Worm (Caenorhabditis elegans) whole organism, young adult: ENCODE data around the gene sao-1.

Experiments used
- B0336.3 ChIP-seq: fragments of 200-800 bp; sonication (Bioruptor generic); IDR thresholded peaks from 2 replicates; pipeline ENCODE4 v1.3.6; 2022; ENCODE audit warnings: missing genetic modification characterization, missing compliant biosample characterization
- hrde-1 ChIP-seq: sonication (generic microtip); optimal IDR thresholded peaks from 2 replicates; lab custom pipeline; 2016; ENCODE audit warnings: missing genetic modification characterization, mild to moderate bottlenecking, missing compliant biosample characterization, moderate library complexity, missing genotype, missing genetic modification reagents, borderline replicate concordance
- madf-10 ChIP-seq: sonication (generic microtip); optimal IDR thresholded peaks from 2 replicates; lab custom pipeline; 2016; ENCODE audit warnings: mild to moderate bottlenecking, missing genetic modification characterization, missing compliant biosample characterization
- rpc-1 ChIP-seq, 2 experiments: fragments of 150-350 bp in 1 of 2; sonication (generic microtip) in 1 of 2; optimal IDR thresholded peaks; 2 replicates each; lab custom pipeline; 2014 to 2018; ENCODE audit warnings: missing biosample characterization in 1 of 2, missing genetic modification characterization in 1 of 2, missing genetic modification reagents in 1 of 2, missing genotype in 1 of 2
- unc-130 ChIP-seq: sonication (generic microtip); optimal IDR thresholded peaks from 2 replicates; lab custom pipeline; 2016; ENCODE audit warnings: missing genetic modification reagents, missing genetic modification characterization, missing compliant biosample characterization
- ztf-18 ChIP-seq: sonication (generic microtip); optimal IDR thresholded peaks from 2 replicates; lab custom pipeline; 2016; ENCODE audit warnings: missing genotype, mild to moderate bottlenecking, missing genetic modification characterization, missing compliant biosample characterization

DNA sequence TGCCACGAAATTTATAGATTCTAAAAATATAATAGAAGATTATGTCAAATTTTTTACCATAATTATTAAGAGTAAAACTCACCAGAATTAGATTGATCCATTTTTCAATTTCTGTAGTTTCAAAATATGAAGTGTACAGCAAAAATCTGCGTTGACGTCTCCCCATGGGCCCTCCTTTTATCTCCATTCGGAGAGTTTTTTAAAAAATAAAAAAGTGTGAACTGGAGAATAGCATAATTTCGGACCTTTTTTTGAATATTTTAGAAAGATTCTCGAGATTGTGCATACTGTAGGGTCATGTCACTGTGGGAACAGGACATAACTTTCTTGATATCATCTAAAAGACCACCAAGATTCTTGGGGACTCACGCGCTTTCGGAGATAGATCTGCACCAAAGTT is 21.6 kb upstream of the sao-1 start, which contains the start of gene dpr-1:
- TF ChIP-seq madf-10 (tag; lab: Kevin White, UChicago) (no peak), rpc-1 (optimal IDR thresholded peaks at IDR 0.05; lab: Kevin White, UChicago) (no peak), rpc-1 (tag; optimal IDR thresholded peaks at IDR 0.05; lab: Kevin White, UChicago) (no peak), ztf-18 (tag; lab: Kevin White, UChicago) (no peak), unc-130 (GFP tag; lab: Kevin White, UChicago) (no peak), hrde-1 (tag; lab: Kevin White, UChicago) (no peak), B0336.3 (no peak)
